Worm (Caenorhabditis elegans) whole organism, L1 larva: ENCODE data around the gene clec-240.

ENCODE experiments used
- C04F5.9 ChIP-seq: sonication (generic microtip); optimal IDR thresholded peaks from 2 replicates; lab custom pipeline; 2016; ENCODE audit warnings: missing genetic modification characterization, missing compliant biosample characterization
- F16B12.6 ChIP-seq: fragments of 150-350 bp; optimal IDR thresholded peaks from 2 replicates; lab custom pipeline; 2014; ENCODE audit warnings: missing biosample characterization, missing genetic modification characterization
- Y116A8C.19 ChIP-seq: sonication (generic microtip); optimal IDR thresholded peaks from 2 replicates; lab custom pipeline; 2016; ENCODE audit warnings: missing compliant biosample characterization, missing genetic modification characterization, borderline replicate concordance
- alr-1 ChIP-seq: fragments of 200-800 bp; sonication (Bioruptor generic); optimal IDR thresholded peaks from 2 replicates; lab custom pipeline; 2018; ENCODE audit warnings: borderline replicate concordance, mild to moderate bottlenecking, missing genetic modification characterization, missing compliant biosample characterization
- aly-2 ChIP-seq: fragments of 150-350 bp; optimal IDR thresholded peaks from 2 replicates; lab custom pipeline; 2014; ENCODE audit warnings: missing biosample characterization, missing genetic modification characterization
- blmp-1 ChIP-seq: fragments of 150-350 bp; optimal IDR thresholded peaks from 2 replicates; lab custom pipeline; 2014; ENCODE audit warnings: missing biosample characterization, missing genetic modification characterization
- ceh-8 ChIP-seq: fragments of 200-800 bp; sonication (Bioruptor generic); optimal IDR thresholded peaks from 2 replicates; lab custom pipeline; 2018; ENCODE audit warnings: mild to moderate bottlenecking, missing genetic modification characterization, moderate library complexity, missing compliant biosample characterization
- ceh-82 ChIP-seq, 3 experiments: fragments of 150-350 bp in 1 of 3; sonication (generic microtip) in 2 of 3; optimal IDR thresholded peaks; 2 replicates each; lab custom pipeline; 2014 to 2017; ENCODE audit warnings: missing biosample characterization in 3 of 3, missing genetic modification characterization in 3 of 3
- ces-1 ChIP-seq: fragments of 150-350 bp; optimal IDR thresholded peaks from 2 replicates; lab custom pipeline; 2014; ENCODE audit warnings: missing biosample characterization, missing genetic modification reagents, missing genetic modification characterization
- dsc-1 ChIP-seq: sonication (generic microtip); optimal IDR thresholded peaks from 2 replicates; lab custom pipeline; 2016; ENCODE audit warnings: mild to moderate bottlenecking, missing genetic modification characterization, missing compliant biosample characterization
- efl-3 ChIP-seq: fragments of 200-800 bp; sonication (Bioruptor generic); optimal IDR thresholded peaks from 2 replicates; lab custom pipeline; 2018; ENCODE audit warnings: mild to moderate bottlenecking, missing genetic modification characterization, missing compliant biosample characterization
- egl-27 ChIP-seq, 2 experiments: fragments of 150-350 bp in 1 of 2; sonication (generic microtip); optimal IDR thresholded peaks; 3 replicates each; lab custom pipeline; 2017 to 2018; ENCODE audit warnings: missing biosample characterization in 2 of 2, missing genetic modification characterization in 2 of 2, missing genetic modification reagents in 2 of 2
- fkh-8 ChIP-seq: sonication (generic microtip); optimal IDR thresholded peaks from 2 replicates; lab custom pipeline; 2016; ENCODE audit warnings: mild to moderate bottlenecking, missing genetic modification characterization, missing compliant biosample characterization
- fos-1 ChIP-seq: fragments of 150-350 bp; optimal IDR thresholded peaks from 2 replicates; lab custom pipeline; 2014; ENCODE audit warnings: missing biosample characterization, missing genetic modification characterization
- hlh-17 ChIP-seq: fragments of 200-800 bp; sonication (Bioruptor generic); optimal IDR thresholded peaks from 2 replicates; lab custom pipeline; 2018; ENCODE audit warnings: missing genetic modification characterization, mild to moderate bottlenecking, missing compliant biosample characterization, moderate library complexity, borderline replicate concordance
- hlh-4 ChIP-seq: sonication (generic microtip); optimal IDR thresholded peaks from 2 replicates; lab custom pipeline; 2016; ENCODE audit warnings: mild to moderate bottlenecking, missing genetic modification characterization, missing compliant biosample characterization
- hpl-2 ChIP-seq: fragments of 150-350 bp; optimal IDR thresholded peaks from 2 replicates; lab custom pipeline; 2014; ENCODE audit warnings: missing biosample characterization, missing genetic modification reagents, missing genetic modification characterization
- jun-1 ChIP-seq: fragments of 150-350 bp; optimal IDR thresholded peaks from 2 replicates; lab custom pipeline; 2014; ENCODE audit warnings: missing biosample characterization, missing genetic modification reagents, missing genetic modification characterization
- lin-39 ChIP-seq: fragments of 150-350 bp; optimal IDR thresholded peaks from 2 replicates; lab custom pipeline; 2014; ENCODE audit warnings: missing biosample characterization, missing genetic modification reagents, missing genetic modification characterization
- lsy-2 ChIP-seq, 2 experiments: fragments of 150-350 bp; optimal IDR thresholded peaks; 2 replicates each; lab custom pipeline; 2014; ENCODE audit warnings: missing biosample characterization in 2 of 2, missing genetic modification characterization in 2 of 2
- mab-9 ChIP-seq: fragments of 200-800 bp; sonication (Bioruptor generic); IDR thresholded peaks from 2 replicates; pipeline ENCODE4 v1.3.6; 2022; ENCODE audit warnings: missing genetic modification reagents, missing genetic modification characterization, missing compliant biosample characterization
- mdl-1 ChIP-seq, 2 experiments: fragments of 150-350 bp; optimal IDR thresholded peaks; 2 replicates each; lab custom pipeline; 2014 to 2017; ENCODE audit warnings: missing biosample characterization in 2 of 2, missing genetic modification characterization in 2 of 2, inconsistent platforms in 1 of 2
- mef-2 ChIP-seq: fragments of 150-350 bp; optimal IDR thresholded peaks from 2 replicates; lab custom pipeline; 2014; ENCODE audit warnings: missing biosample characterization, missing genetic modification characterization
- nhr-19 ChIP-seq: fragments of 200-800 bp; sonication (Bioruptor generic); conservative IDR thresholded peaks from 2 replicates; pipeline ENCODE4 v1.3.6; 2022; ENCODE audit warnings: missing genetic modification characterization, missing compliant biosample characterization
- nhr-20 ChIP-seq: sonication (generic microtip); optimal IDR thresholded peaks from 2 replicates; lab custom pipeline; 2016; ENCODE audit warnings: mild to moderate bottlenecking, missing genetic modification characterization, missing compliant biosample characterization
- nhr-237 ChIP-seq: fragments of 150-350 bp; optimal IDR thresholded peaks from 2 replicates; lab custom pipeline; 2014; ENCODE audit warnings: missing biosample characterization, missing genetic modification characterization
- nhr-47 ChIP-seq: sonication (generic microtip); optimal IDR thresholded peaks from 2 replicates; lab custom pipeline; 2016; ENCODE audit warnings: mild to moderate bottlenecking, missing genetic modification characterization, moderate library complexity, missing compliant biosample characterization
- nhr-85 ChIP-seq: sonication (generic microtip); peaks from one replicate; lab custom pipeline; 2016; ENCODE audit warnings: missing genetic modification characterization, inconsistent platforms, missing compliant biosample characterization
- swsn-7 ChIP-seq: sonication (generic microtip); optimal IDR thresholded peaks from 2 replicates; lab custom pipeline; 2016; ENCODE audit warnings: missing genetic modification characterization, missing compliant biosample characterization
- tbx-2 ChIP-seq: sonication (generic microtip); optimal IDR thresholded peaks from 2 replicates; lab custom pipeline; 2016; ENCODE audit warnings: missing genetic modification characterization, missing compliant biosample characterization
- unc-130 ChIP-seq: fragments of 150-350 bp; optimal IDR thresholded peaks from 2 replicates; lab custom pipeline; 2017; ENCODE audit warnings: missing biosample characterization, missing genetic modification characterization, inconsistent platforms
- unc-30 ChIP-seq: sonication (generic microtip); optimal IDR thresholded peaks from 2 replicates; lab custom pipeline; 2017; ENCODE audit warnings: missing biosample characterization, missing genetic modification characterization
- xbp-1 ChIP-seq: sonication (generic microtip); optimal IDR thresholded peaks from 2 replicates; lab custom pipeline; 2016; ENCODE audit warnings: missing genetic modification characterization, missing compliant biosample characterization
- ztf-11 ChIP-seq, 2 experiments: sonication (generic microtip); optimal IDR thresholded peaks; 2 replicates each; lab custom pipeline; 2016 to 2017; ENCODE audit warnings: missing genetic modification characterization in 2 of 2, missing biosample characterization in 1 of 2, missing compliant biosample characterization in 1 of 2
- ztf-4 ChIP-seq: fragments of 150-350 bp; optimal IDR thresholded peaks from 2 replicates; lab custom pipeline; 2014; ENCODE audit warnings: missing biosample characterization, missing genetic modification characterization

The clec-240 gene

DNA sequence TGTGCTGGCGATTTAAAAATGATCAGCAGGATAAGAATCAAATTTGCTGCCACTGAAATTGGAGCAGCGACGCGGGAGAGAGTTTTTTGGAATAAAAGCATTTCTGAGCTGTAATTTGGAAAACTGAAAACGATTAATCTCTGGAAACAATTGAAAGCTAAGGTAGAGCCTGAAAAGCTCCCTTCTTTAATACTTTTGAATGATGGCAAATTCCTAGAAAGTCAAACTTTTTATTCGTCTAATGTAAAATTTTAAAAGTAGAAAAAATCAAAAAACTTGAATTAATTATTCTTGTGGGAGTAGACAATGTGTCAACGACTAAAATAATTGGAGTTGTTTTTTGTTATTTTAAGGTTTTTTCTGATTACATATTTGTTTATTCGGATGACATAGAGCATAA lies 9.6 kb upstream of the clec-240 start, which contains the start of gene str-217:
Gene str-217, minus strand, starts transcription at position 101 of the 400 bp plus-strand sequence.
- no peak for TF ChIP-seq fkh-8 (tag; lab: Kevin White, UChicago)
- no peak for TF ChIP-seq mab-9 (GFP tag; lab: Robert Waterston, UW)
- TF ChIP-seq hpl-2 (GFP tag; lab: Kevin White, UChicago) = no peak
- no peak for TF ChIP-seq ceh-8 (GFP tag; lab: Kevin White, UChicago)
- no peak for TF ChIP-seq C04F5.9 (tag; lab: Kevin White, UChicago)
- TF ChIP-seq ces-1 (GFP tag; lab: Kevin White, UChicago) = no peak
- no peak for TF ChIP-seq lsy-2 (tag; optimal IDR thresholded peaks at IDR 0.05; lab: Kevin White, UChicago)
- TF ChIP-seq egl-27 (tag; optimal IDR thresholded peaks at IDR 0.05; lab: Kevin White, UChicago) = no peak
- no peak for TF ChIP-seq nhr-19 (GFP tag; lab: Robert Waterston, UW)
- no peak for TF ChIP-seq hlh-17 (GFP tag; lab: Kevin White, UChicago)
- no peak for TF ChIP-seq swsn-7 (tag; lab: Kevin White, UChicago)
- TF ChIP-seq hlh-4 (tag; lab: Kevin White, UChicago) = no peak
- no peak for TF ChIP-seq alr-1 (tag; lab: Kevin White, UChicago)
- TF ChIP-seq nhr-237 (tag; lab: Kevin White, UChicago) = no peak
- no peak for TF ChIP-seq unc-30 (tag; lab: Kevin White, UChicago)
- no peak for TF ChIP-seq nhr-47 (tag; lab: Kevin White, UChicago)

- TF ChIP-seq ztf-4 (tag; lab: Kevin White, UChicago) (no peak), jun-1 (tag; lab: Kevin White, UChicago) (no peak), lin-39 (no peak), unc-30 (tag; lab: Kevin White, UChicago) (no peak), xbp-1 (tag; lab: Kevin White, UChicago) (no peak), fos-1 (tag; lab: Kevin White, UChicago) (no peak), aly-2 (tag; lab: Kevin White, UChicago) (no peak), tbx-2 (tag; lab: Kevin White, UChicago) (no peak), ceh-82 (tag; optimal IDR thresholded peaks at IDR 0.05; lab: Kevin White, UChicago) (no peak), ces-1 (GFP tag; lab: Kevin White, UChicago) (no peak), blmp-1 (tag; lab: Kevin White, UChicago) (no peak), unc-130 (tag; lab: Kevin White, UChicago) (no peak)
Measured at ce11 chrV:17000635-17001034, 9.2 kb upstream of the clec-240 start.

DNA sequence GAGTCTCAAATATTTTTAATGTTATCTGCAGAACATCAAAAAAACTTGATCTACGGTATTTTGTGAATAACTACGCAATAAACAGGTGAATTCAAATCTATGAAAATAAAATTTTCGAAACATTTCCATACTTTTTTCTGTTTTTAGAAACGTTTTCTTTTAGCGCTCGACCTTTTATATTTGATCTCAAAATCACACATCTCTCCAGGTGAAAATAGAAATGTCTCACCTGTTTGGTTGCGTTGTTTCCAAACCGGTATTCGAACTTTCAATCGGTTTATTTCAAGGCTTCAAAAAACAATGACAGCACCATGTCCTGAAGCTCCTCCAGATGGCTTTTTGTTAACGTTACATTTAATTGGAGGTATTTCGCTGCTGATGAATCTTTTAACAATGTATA lies 8.6 kb upstream of the clec-240 start, which contains the start of gene sri-9:
Gene sri-9, plus strand, starts transcription at position 301 of the 400 bp plus-strand sequence.
- TF ChIP-seq nhr-85 (tag; lab: Kevin White, UChicago) = no peak
- TF ChIP-seq efl-3 = no peak
- TF ChIP-seq nhr-47 (tag; lab: Kevin White, UChicago) = no peak
- TF ChIP-seq F16B12.6 (tag; lab: Kevin White, UChicago) = no peak
- no peak for TF ChIP-seq fkh-8 (tag; lab: Kevin White, UChicago)

- TF ChIP-seq Y116A8C.19 (tag; lab: Kevin White, UChicago) (no peak), unc-130 (tag; lab: Kevin White, UChicago) (no peak), mab-9 (GFP tag; lab: Robert Waterston, UW) (no peak), mef-2 (tag; lab: Kevin White, UChicago) (no peak)
Measured at ce11 chrV:17005189-17005588, 4.6 kb upstream of the clec-240 start, which contains the start of gene srh-131. Gene srh-131, plus strand, starts transcription at chrV:17005489.

DNA sequence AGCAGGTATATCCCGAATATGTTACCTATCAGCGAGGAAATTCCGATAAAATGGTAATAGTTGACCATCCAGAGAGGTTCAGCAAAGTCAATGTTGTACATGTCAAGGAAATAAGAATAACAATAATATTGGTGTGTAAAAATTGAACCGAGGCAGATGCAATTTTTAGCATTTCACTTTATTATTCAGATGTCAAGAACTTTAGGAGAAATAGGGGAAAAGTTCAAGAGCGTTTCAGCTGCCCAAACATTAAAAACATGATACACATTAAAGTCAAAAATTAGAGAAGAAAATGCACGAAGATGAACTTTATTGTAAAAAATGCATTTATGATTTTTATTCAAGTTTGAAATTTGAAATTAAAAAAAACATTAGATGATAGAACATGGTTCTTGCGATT lies 1.5 kb upstream of the clec-240 start, which contains the start of gene sri-69:
Gene sri-69, minus strand, starts transcription at position 101 of the 400 bp plus-strand sequence.
- TF ChIP-seq nhr-20 (tag; lab: Kevin White, UChicago) = no peak
- TF ChIP-seq aly-2 (tag; lab: Kevin White, UChicago) = no peak
- TF ChIP-seq ztf-11 (tag; optimal IDR thresholded peaks at IDR 0.05; lab: Kevin White, UChicago) = no peak
- no peak for TF ChIP-seq mdl-1 (tag; optimal IDR thresholded peaks at IDR 0.05; lab: Kevin White, UChicago)
- no peak for TF ChIP-seq dsc-1 (tag; lab: Kevin White, UChicago)
- TF ChIP-seq blmp-1 (tag; lab: Kevin White, UChicago) = no peak
- no peak for TF ChIP-seq Y116A8C.19 (tag; lab: Kevin White, UChicago)
- no peak for TF ChIP-seq egl-27 (tag; optimal IDR thresholded peaks at IDR 0.05; lab: Kevin White, UChicago)
- TF ChIP-seq lin-39 = no peak
